Worm (Caenorhabditis elegans) whole organism, L4 larva: Measurements from ENCODE around the gene bris-1.
"Not testable (repeated sequence)": the region's sequence is repeated elsewhere in the genome, so short reads cannot be mapped to it uniquely, and the experiment has no call there.

Experiments
- D1046.2 ChIP-seq: fragments of 200-800 bp; sonication (Bioruptor generic); IDR thresholded peaks from 2 replicates; pipeline ENCODE4 v1.3.6; 2022; ENCODE audit warnings: missing genetic modification characterization, missing compliant biosample characterization
- aly-2 ChIP-seq: sonication (generic microtip); optimal IDR thresholded peaks from 2 replicates; lab custom pipeline; 2018; ENCODE audit warnings: missing biosample characterization, missing genetic modification characterization
- ama-1 ChIP-seq: fragments of 150-350 bp; optimal IDR thresholded peaks from 2 replicates; lab custom pipeline; 2014; ENCODE audit warnings: inconsistent platforms, mixed read lengths
- egl-27 ChIP-seq: sonication (generic microtip); optimal IDR thresholded peaks from 3 replicates; lab custom pipeline; 2017; ENCODE audit warnings: missing biosample characterization, missing genetic modification reagents, missing genetic modification characterization
- fkh-10 ChIP-seq: fragments of 150-350 bp; optimal IDR thresholded peaks from 2 replicates; lab custom pipeline; 2014; ENCODE audit warnings: missing biosample characterization, missing genetic modification reagents, missing genetic modification characterization
- hif-1 ChIP-seq, 2 experiments: sonication (generic microtip); optimal IDR thresholded peaks; 2 replicates each; lab custom pipeline; 2016 to 2017; ENCODE audit warnings: missing compliant biosample characterization in 2 of 2, missing genetic modification characterization in 2 of 2, missing genetic modification reagents in 2 of 2, missing genotype in 2 of 2, mild to moderate bottlenecking in 1 of 2
- mep-1 ChIP-seq: fragments of 150-350 bp; sonication (generic microtip); optimal IDR thresholded peaks from 3 replicates; lab custom pipeline; 2014; ENCODE audit warnings: missing biosample characterization, missing genetic modification characterization
- pha-4 ChIP-seq, 2 experiments: fragments of 150-350 bp in 1 of 2; fragments of 200-800 bp in 1 of 2; sonication (Bioruptor generic) in 1 of 2; IDR thresholded peaks in 1 of 2; optimal IDR thresholded peaks in 1 of 2; 2 replicates each; pipeline versions ENCODE4 v1.3.6 to Lab custom; 2014 to 2022; ENCODE audit warnings: missing genetic modification characterization in 2 of 2, missing genetic modification reagents in 2 of 2, missing biosample characterization in 1 of 2, missing compliant biosample characterization in 1 of 2
- pqm-1 ChIP-seq: sonication (generic microtip); optimal IDR thresholded peaks from 2 replicates; lab custom pipeline; 2017; ENCODE audit warnings: missing biosample characterization, missing genetic modification characterization
- tra-1 ChIP-seq: fragments of 200-800 bp; sonication (Bioruptor generic); IDR thresholded peaks from 2 replicates; pipeline ENCODE4 v1.3.6; 2022; ENCODE audit warnings: missing genetic modification reagents, missing genetic modification characterization, missing compliant biosample characterization
- unc-130 ChIP-seq: sonication (generic microtip); optimal IDR thresholded peaks from 2 replicates; lab custom pipeline; 2016; ENCODE audit warnings: missing genetic modification reagents, missing genetic modification characterization, missing compliant biosample characterization

ce11 chrIV:3771182-3771581, 47.9 kb downstream of the bris-1 start:
- TF ChIP-seq pha-4 (GFP tag; IDR thresholded peaks at IDR 0.05; lab: Robert Waterston, UW); pha-4 (tag; optimal IDR thresholded peaks at IDR 0.05; lab: Kevin White, UChicago); unc-130 (GFP tag; lab: Kevin White, UChicago); aly-2 (tag; lab: Kevin White, UChicago); fkh-10; ama-1 (lab: Kevin White, UChicago); mep-1 (tag; lab: Kevin White, UChicago); tra-1 (GFP tag; lab: Robert Waterston, UW); D1046.2; egl-27 (tag; lab: Kevin White, UChicago); hif-1 (tag; optimal IDR thresholded peaks at IDR 0.05; lab: Kevin White, UChicago); pqm-1 (tag; lab: Kevin White, UChicago): not testable (repeated sequence)
